Worm (Caenorhabditis elegans) whole organism, midembryonic: ENCODE results near the gene W08G11.1.

ENCODE experiments used
- T22C8.4 ChIP-seq: fragments of 200-800 bp; sonication (Bioruptor generic); IDR thresholded peaks from 2 replicates; pipeline ENCODE4 v1.3.6; 2022; ENCODE audit warnings: missing genetic modification characterization, missing compliant biosample characterization
- cog-1 ChIP-seq: sonication (generic microtip); optimal IDR thresholded peaks from 2 replicates; lab custom pipeline; 2016; ENCODE audit warnings: missing genetic modification characterization, missing compliant biosample characterization
- flt-1 ChIP-seq: fragments of 200-800 bp; sonication (Bioruptor generic); IDR thresholded peaks from 2 replicates; pipeline ENCODE4 v1.3.6; 2022; ENCODE audit warnings: missing genetic modification characterization, missing compliant biosample characterization
- klf-2 ChIP-seq: fragments of 200-800 bp; sonication (Bioruptor generic); conservative IDR thresholded peaks from 2 replicates; pipeline ENCODE4 v1.3.6; 2022; ENCODE audit warnings: missing genetic modification reagents, missing genetic modification characterization, missing compliant biosample characterization
- ref-1 ChIP-seq: fragments of 200-800 bp; sonication (Bioruptor generic); conservative IDR thresholded peaks from 2 replicates; pipeline ENCODE4 v1.3.6; 2022; ENCODE audit warnings: missing genetic modification reagents, missing genetic modification characterization, missing compliant biosample characterization
- tab-1 ChIP-seq: fragments of 200-800 bp; sonication (Bioruptor generic); IDR thresholded peaks from 2 replicates; pipeline ENCODE4 v1.3.6; 2022; ENCODE audit warnings: missing genetic modification characterization, missing compliant biosample characterization

DNA sequence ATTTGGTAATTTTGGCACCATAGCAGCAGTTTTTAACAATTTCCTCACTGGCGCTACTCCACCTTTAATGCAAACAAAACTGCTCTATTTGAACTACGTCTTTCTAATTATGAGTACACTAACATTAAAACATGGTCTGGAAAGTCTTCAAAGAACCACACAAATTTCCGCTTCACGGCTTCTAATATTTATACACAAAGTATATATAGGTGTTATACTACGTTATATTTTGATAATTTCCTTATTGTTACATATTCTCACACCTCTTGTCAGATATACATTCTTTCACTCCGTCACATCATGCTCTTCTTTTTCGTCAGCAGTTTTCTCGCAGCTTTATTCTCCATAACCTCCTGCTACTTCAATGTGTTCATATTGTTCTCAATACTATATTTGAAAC lies 46.6 kb upstream of the W08G11.1 start, which contains the start of gene srbc-82:
- TF ChIP-seq flt-1 (no peak), T22C8.4 (GFP tag; lab: Robert Waterston, UW) (no peak), ref-1 (GFP tag; lab: Robert Waterston, UW) (no peak), cog-1 (tag; lab: Kevin White, UChicago) (no peak), tab-1 (GFP tag; lab: Robert Waterston, UW) (no peak), klf-2 (GFP tag; lab: Robert Waterston, UW) (no peak)
